Fruit fly (Drosophila melanogaster) whole organism, embryonic: ENCODE results near the gene Nos.
A peak's percentile ranks its signal among the peaks of the same experiment; 100 is the strongest.

ENCODE experiments used
- B-H1 ChIP-seq: fragments of 200-800 bp; sonication (Bioruptor generic); IDR thresholded peaks from 3 replicates; pipeline ENCODE4 v1.3.6; 2022; ENCODE audit warnings: missing biosample characterization, missing genetic modification characterization
- CG10147 ChIP-seq: fragments of 200-800 bp; sonication (Bioruptor generic); optimal IDR thresholded peaks from 2 replicates; lab custom pipeline; 2019; ENCODE audit warnings: missing biosample characterization, mild to moderate bottlenecking, missing genetic modification characterization, moderate library complexity
- CG10979 ChIP-seq: fragments of 200-800 bp; sonication (Bioruptor generic); optimal IDR thresholded peaks from 2 replicates; lab custom pipeline; 2018; ENCODE audit warnings: missing biosample characterization, mild to moderate bottlenecking, missing genetic modification characterization, moderate library complexity
- CG12071 ChIP-seq: fragments of 200-800 bp; sonication (Bioruptor generic); optimal IDR thresholded peaks from 3 replicates; lab custom pipeline; 2018; ENCODE audit warnings: missing biosample characterization, mild to moderate bottlenecking, missing genetic modification characterization
- CG12104 ChIP-seq: fragments of 200-800 bp; sonication (Bioruptor generic); optimal IDR thresholded peaks from 3 replicates; lab custom pipeline; 2016; ENCODE audit warnings: missing biosample characterization, missing genetic modification characterization
- CG12391 ChIP-seq: fragments of 200-800 bp; sonication (Bioruptor generic); optimal IDR thresholded peaks from 3 replicates; lab custom pipeline; 2018; ENCODE audit warnings: missing biosample characterization, mild to moderate bottlenecking, missing genetic modification characterization, moderate library complexity
- CG12659 ChIP-seq: fragments of 200-800 bp; sonication (Bioruptor generic); optimal IDR thresholded peaks from 3 replicates; lab custom pipeline; 2017; ENCODE audit warnings: mild to moderate bottlenecking, missing biosample characterization, missing genetic modification reagents, missing genetic modification characterization
- CG13287 ChIP-seq: fragments of 200-800 bp; sonication (Bioruptor generic); IDR thresholded peaks from 2 replicates; pipeline ENCODE4 v1.3.6; 2022; ENCODE audit warnings: missing biosample characterization, missing genetic modification characterization; ENCODE audit not compliant: partially characterized antibody
- CG13775 ChIP-seq: fragments of 200-800 bp; sonication (Bioruptor generic); optimal IDR thresholded peaks from 3 replicates; lab custom pipeline; 2017; ENCODE audit warnings: missing biosample characterization, mild to moderate bottlenecking, missing genetic modification characterization
- CG14050 ChIP-seq: fragments of 200-800 bp; sonication (Bioruptor generic); IDR thresholded peaks from 3 replicates; pipeline ENCODE4 v1.3.6; 2022; ENCODE audit warnings: missing biosample characterization, missing genetic modification characterization
- CG15269 ChIP-seq: fragments of 200-800 bp; sonication (Bioruptor generic); optimal IDR thresholded peaks from 2 replicates; lab custom pipeline; 2018; ENCODE audit warnings: missing biosample characterization, mild to moderate bottlenecking, missing genetic modification characterization, moderate library complexity
- CG15696 ChIP-seq: fragments of 200-800 bp; sonication (Bioruptor generic); optimal IDR thresholded peaks from 2 replicates; lab custom pipeline; 2019; ENCODE audit warnings: missing biosample characterization, mild to moderate bottlenecking, missing genetic modification characterization, moderate library complexity
- CG1602 ChIP-seq: fragments of 200-800 bp; sonication (Bioruptor generic); optimal IDR thresholded peaks from 3 replicates; lab custom pipeline; 2016; ENCODE audit warnings: missing biosample characterization, missing genetic modification characterization
- CG16863 ChIP-seq: fragments of 200-800 bp; sonication (Bioruptor generic); optimal IDR thresholded peaks from 3 replicates; lab custom pipeline; 2016; ENCODE audit warnings: missing biosample characterization, missing genetic modification characterization
- CG17186 ChIP-seq: fragments of 200-800 bp; sonication (Bioruptor generic); optimal IDR thresholded peaks from 3 replicates; lab custom pipeline; 2017; ENCODE audit warnings: missing biosample characterization, missing genetic modification reagents, missing genetic modification characterization
- CG18262 ChIP-seq: fragments of 200-800 bp; optimal IDR thresholded peaks from 3 replicates; lab custom pipeline; 2019; ENCODE audit warnings: missing biosample characterization, mild to moderate bottlenecking, missing genetic modification characterization, moderate library complexity
- CG2116 ChIP-seq: fragments of 200-800 bp; sonication (Bioruptor generic); optimal IDR thresholded peaks from 3 replicates; lab custom pipeline; 2018; ENCODE audit warnings: missing biosample characterization, mild to moderate bottlenecking, missing genetic modification characterization
- CG2678 ChIP-seq: fragments of 200-800 bp; sonication (Bioruptor generic); optimal IDR thresholded peaks from 3 replicates; lab custom pipeline; 2019; ENCODE audit warnings: missing biosample characterization, mild to moderate bottlenecking, missing genetic modification characterization, moderate library complexity
- CG31224 ChIP-seq: fragments of 200-800 bp; sonication (Bioruptor generic); IDR thresholded peaks from 2 replicates; pipeline ENCODE4 v1.3.6; 2022; ENCODE audit warnings: missing biosample characterization, missing genetic modification characterization
- CG31441 ChIP-seq: fragments of 200-800 bp; sonication (Bioruptor generic); IDR thresholded peaks from 2 replicates; pipeline ENCODE4 v1.3.6; 2022; ENCODE audit warnings: missing biosample characterization, missing genetic modification characterization
- CG32772 ChIP-seq: fragments of 200-800 bp; sonication (Bioruptor generic); IDR thresholded peaks from 2 replicates; pipeline ENCODE4 v1.3.6; 2022; ENCODE audit warnings: missing biosample characterization, missing genetic modification characterization
- CG5245 ChIP-seq: fragments of 200-800 bp; sonication (Bioruptor generic); optimal IDR thresholded peaks from 3 replicates; lab custom pipeline; 2016; ENCODE audit warnings: missing biosample characterization, missing genetic modification characterization
- CG5953 ChIP-seq: fragments of 200-800 bp; sonication (Bioruptor generic); IDR thresholded peaks from 2 replicates; pipeline ENCODE4 v1.3.6; 2022; ENCODE audit warnings: missing biosample characterization, missing genetic modification characterization
- CG6689 ChIP-seq: fragments of 200-800 bp; sonication (Bioruptor generic); IDR thresholded peaks from 2 replicates; pipeline ENCODE4 v1.3.6; 2022; ENCODE audit warnings: missing biosample characterization, missing genetic modification characterization
- CG8359 ChIP-seq: fragments of 200-800 bp; sonication (Bioruptor generic); optimal IDR thresholded peaks from 2 replicates; lab custom pipeline; 2017; ENCODE audit warnings: missing biosample characterization, mild to moderate bottlenecking, missing genetic modification characterization, borderline replicate concordance
- CG8924 ChIP-seq: fragments of 200-800 bp; optimal IDR thresholded peaks from 3 replicates; lab custom pipeline; 2019; ENCODE audit warnings: missing biosample characterization, mild to moderate bottlenecking, missing genetic modification characterization, moderate library complexity
- CG9215 ChIP-seq: fragments of 200-800 bp; sonication (Bioruptor generic); IDR thresholded peaks from 2 replicates; pipeline ENCODE4 v1.3.6; 2022; ENCODE audit warnings: missing biosample characterization, missing genetic modification characterization
- Dref ChIP-seq: fragments of 200-800 bp; sonication (Bioruptor generic); IDR thresholded peaks from 2 replicates; pipeline ENCODE4 v1.3.6; 2022; ENCODE audit warnings: missing biosample characterization, missing genetic modification characterization
- Fer3 ChIP-seq: fragments of 200-800 bp; sonication (Bioruptor generic); optimal IDR thresholded peaks from 2 replicates; lab custom pipeline; 2018; ENCODE audit warnings: missing biosample characterization, mild to moderate bottlenecking, missing genetic modification characterization, moderate library complexity
- H2.0 ChIP-seq: fragments of 200-800 bp; sonication (Bioruptor generic); IDR thresholded peaks from 2 replicates; pipeline ENCODE4 v1.3.6; 2022; ENCODE audit warnings: missing biosample characterization, missing genetic modification characterization
- HLH3B ChIP-seq: fragments of 200-800 bp; sonication (Bioruptor generic); IDR thresholded peaks from 2 replicates; pipeline ENCODE4 v1.3.6; 2022; ENCODE audit warnings: missing biosample characterization, missing genetic modification characterization
- Hr51 ChIP-seq, 2 experiments: fragments of 200-800 bp; sonication (Bioruptor generic); optimal IDR thresholded peaks; 2 replicates in 1 of 2; 3 replicates in 1 of 2; lab custom pipeline; 2016 to 2018; ENCODE audit warnings: missing biosample characterization in 2 of 2, missing genetic modification characterization in 2 of 2, mild to moderate bottlenecking in 1 of 2, moderate library complexity in 1 of 2
- Hr78 ChIP-seq, 2 experiments: fragments of 200-800 bp in 1 of 2; fragments of >200 bp in 1 of 2; sonication (Bioruptor generic) in 1 of 2; optimal IDR thresholded peaks; 2 replicates each; lab custom pipeline; 2017 to 2019; ENCODE audit warnings: missing biosample characterization in 2 of 2, missing genetic modification characterization in 2 of 2, mild to moderate bottlenecking in 1 of 2, moderate library complexity in 1 of 2
- Myb ChIP-seq: fragments of 200-800 bp; sonication (Bioruptor generic); optimal IDR thresholded peaks from 2 replicates; lab custom pipeline; 2016; ENCODE audit warnings: missing biosample characterization, missing genetic modification characterization
- Sin3A ChIP-seq: fragments of >200 bp; optimal IDR thresholded peaks from 2 replicates; lab custom pipeline; 2018
- Sox100B ChIP-seq: fragments of 200-800 bp; sonication (Bioruptor generic); optimal IDR thresholded peaks from 3 replicates; lab custom pipeline; 2018; ENCODE audit warnings: missing biosample characterization, mild to moderate bottlenecking, missing genetic modification characterization
- bigmax ChIP-seq: fragments of 200-800 bp; sonication (Bioruptor generic); optimal IDR thresholded peaks from 2 replicates; lab custom pipeline; 2018; ENCODE audit warnings: missing biosample characterization, mild to moderate bottlenecking, missing genetic modification characterization
- cg ChIP-seq: fragments of 200-800 bp; sonication (Bioruptor generic); optimal IDR thresholded peaks from 3 replicates; lab custom pipeline; 2019; ENCODE audit warnings: missing biosample characterization, mild to moderate bottlenecking, missing genetic modification characterization, moderate library complexity
- chif ChIP-seq, 2 experiments: fragments of 200-800 bp; sonication (Bioruptor generic); optimal IDR thresholded peaks; 3 replicates each; lab custom pipeline; 2016; ENCODE audit warnings: missing biosample characterization in 2 of 2, missing genetic modification characterization in 2 of 2
- dpn ChIP-seq, 2 experiments: fragments of 200-800 bp; sonication (Bioruptor generic); optimal IDR thresholded peaks; 3 replicates each; lab custom pipeline; 2016; ENCODE audit warnings: missing biosample characterization in 2 of 2, missing genetic modification characterization in 2 of 2
- gfzf ChIP-seq: fragments of 200-800 bp; sonication (Bioruptor generic); optimal IDR thresholded peaks from 2 replicates; lab custom pipeline; 2016; ENCODE audit warnings: missing biosample characterization, mild to moderate bottlenecking, missing genetic modification characterization, moderate library complexity
- grau ChIP-seq: fragments of 200-800 bp; optimal IDR thresholded peaks from 3 replicates; lab custom pipeline; 2019; ENCODE audit warnings: missing biosample characterization, mild to moderate bottlenecking, missing genetic modification characterization, moderate library complexity
- kay ChIP-seq: fragments of 200-800 bp; sonication (Bioruptor generic); optimal IDR thresholded peaks from 2 replicates; lab custom pipeline; 2016; ENCODE audit warnings: missing biosample characterization, missing genetic modification characterization
- nerfin-1 ChIP-seq: fragments of 200-800 bp; sonication (Bioruptor generic); optimal IDR thresholded peaks from 3 replicates; lab custom pipeline; 2019; ENCODE audit warnings: missing biosample characterization, mild to moderate bottlenecking, missing genetic modification characterization, moderate library complexity
- p53 ChIP-seq: fragments of 200-800 bp; sonication (Bioruptor generic); optimal IDR thresholded peaks from 2 replicates; lab custom pipeline; 2016; ENCODE audit warnings: missing biosample characterization, missing genetic modification characterization
- sob ChIP-seq: fragments of 200-800 bp; sonication (Bioruptor generic); IDR thresholded peaks from 2 replicates; pipeline ENCODE4 v1.3.6; 2022; ENCODE audit warnings: missing biosample characterization, missing genetic modification characterization
- ttk ChIP-seq: fragments of 200-800 bp; sonication (Bioruptor generic); IDR thresholded peaks from 2 replicates; pipeline ENCODE4 v2.1.2; 2022; ENCODE audit warnings: missing biosample characterization, missing genetic modification characterization
- vvl ChIP-seq: fragments of 200-800 bp; sonication (Bioruptor generic); IDR thresholded peaks from 2 replicates; pipeline ENCODE4 v1.3.6; 2022; ENCODE audit warnings: missing biosample characterization, missing genetic modification characterization
- zen ChIP-seq: fragments of 200-800 bp; sonication (Bioruptor generic); optimal IDR thresholded peaks from 3 replicates; lab custom pipeline; 2018; ENCODE audit warnings: missing biosample characterization, mild to moderate bottlenecking, missing genetic modification characterization, moderate library complexity

The Nos gene

DNA sequence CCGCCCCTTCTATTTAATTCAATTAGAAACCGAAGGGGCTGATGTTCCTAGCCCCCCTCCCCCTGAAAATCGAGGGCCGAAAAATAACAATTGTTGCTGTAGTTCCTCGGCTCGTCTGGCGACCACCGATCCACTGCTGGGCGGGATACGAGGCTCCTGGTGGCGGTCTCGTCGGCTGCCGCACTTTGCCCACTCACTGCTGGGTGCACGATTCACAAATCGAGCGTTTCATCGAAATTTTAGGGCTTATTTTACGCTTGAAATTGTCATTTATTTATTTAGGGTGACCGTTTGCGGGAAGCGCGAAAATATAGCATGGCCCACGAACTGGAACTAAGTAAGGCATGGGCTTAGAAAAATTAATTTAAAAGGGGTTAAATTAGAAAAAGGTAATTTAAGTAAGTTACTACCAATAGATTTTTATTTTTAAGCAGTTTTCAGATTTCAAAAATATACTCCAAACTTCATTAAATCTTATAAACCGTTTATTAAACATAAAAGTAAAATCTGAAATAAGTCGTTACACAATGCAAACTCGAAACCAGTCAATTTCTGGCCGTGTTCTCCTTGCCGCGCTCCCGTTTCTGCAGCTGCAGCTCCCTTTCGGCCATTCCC, 19.1 kb upstream of the Nos start, which contains the start of gene Dnz1 (continued):
- TF ChIP-seq CG10979 (tag; lab: Kevin White, UChicago) (peak; percentile 53), Sin3A (lab: Kevin White, UChicago) (peak; percentile 4), CG9215 (GFP tag; lab: Robert Waterston, UW) (peak; percentile 36; the same call in 1 of the 2 replicates), bigmax (no peak), cg (GFP tag; lab: Kevin White, UChicago) (no peak), Hr51 (GFP tag; optimal IDR thresholded peaks at IDR 0.05; lab: Kevin White, UChicago) (peak in 1 of 2 experiments; percentile 58), zen (tag; lab: Kevin White, UChicago) (peak; percentile 14), gfzf (GFP tag; lab: Kevin White, UChicago) (peak; percentile 64), CG5245 (GFP tag; lab: Kevin White, UChicago) (no peak), CG15269 (tag; lab: Kevin White, UChicago) (peak; percentile 61), CG12071 (no peak), CG14050 (GFP tag; lab: Robert Waterston, UW) (peak; percentile 66), CG16863 (no peak), Hr78 (GFP tag; optimal IDR thresholded peaks at IDR 0.05; lab: Kevin White, UChicago) (no peak), Myb (GFP tag; lab: Kevin White, UChicago) (peak; percentile 35), CG2678 (tag; lab: Kevin White, UChicago) (peak; percentile 68), sob (GFP tag; lab: Robert Waterston, UW) (peak; percentile 81), CG8359 (no peak), vvl (GFP tag; lab: Robert Waterston, UW) (peak; percentile 86), CG17186 (GFP tag; lab: Kevin White, UChicago) (no peak), CG12104 (GFP tag; lab: Kevin White, UChicago) (peak; percentile 2), CG32772 (GFP tag; lab: Robert Waterston, UW) (peak; percentile 57), CG12391 (tag; lab: Kevin White, UChicago) (peak; percentile 57), Sox100B (GFP tag; lab: Kevin White, UChicago) (peak; percentile 33), CG12659 (GFP tag; lab: Kevin White, UChicago) (peak; percentile 49), CG15696 (tag; lab: Kevin White, UChicago) (peak; percentile 34), CG31441 (peak; percentile 49; the same call in 1 of the 2 replicates), nerfin-1 (peak; percentile 36), CG2116 (GFP tag; lab: Kevin White, UChicago) (peak; percentile 8), chif (GFP tag; optimal IDR thresholded peaks at IDR 0.05; lab: Kevin White, UChicago) (peak; percentile 7 to 23), CG1602 (GFP tag; lab: Kevin White, UChicago) (peak; percentile 20), HLH3B (GFP tag; lab: Robert Waterston, UW) (peak; percentile 35; the same call in 1 of the 2 replicates), CG31224 (GFP tag; lab: Robert Waterston, UW) (peak; percentile 17; the same call in 1 of the 2 replicates), kay (GFP tag; lab: Kevin White, UChicago) (peak; percentile 7), p53 (GFP tag; lab: Kevin White, UChicago) (no peak), CG5953 (GFP tag; lab: Robert Waterston, UW) (peak; percentile 55; the same call in 1 of the 2 replicates), CG10147 (peak; percentile 48), CG13287 (GFP tag; lab: Robert Waterston, UW) (peak; percentile 27; the same call in 1 of the 2 replicates), grau (tag; lab: Kevin White, UChicago) (peak; percentile 58), dpn (GFP tag; optimal IDR thresholded peaks at IDR 0.05; lab: Kevin White, UChicago) (peak in 1 of 2 experiments; percentile 54), B-H1 (GFP tag; lab: Robert Waterston, UW) (peak; percentile 19; the same call in 1 of the 3 replicates), H2.0 (GFP tag; lab: Robert Waterston, UW) (peak; percentile 50; the same call in 1 of the 2 replicates), CG6689 (GFP tag; lab: Robert Waterston, UW) (peak; percentile 40; the same call in 1 of the 2 replicates), ttk (peak; percentile 54), CG8924 (tag; lab: Kevin White, UChicago) (peak; percentile 35), CG18262 (tag; lab: Kevin White, UChicago) (peak; percentile 59), Dref (GFP tag; lab: Robert Waterston, UW) (no peak), Fer3 (peak; percentile 48), CG13775 (GFP tag; lab: Kevin White, UChicago) (peak; percentile 31)
